Fruit fly (Drosophila melanogaster) whole organism, prepupa: ENCODE data around the gene CG10055.

ENCODE experiments used
- CG10669 ChIP-seq: fragments of 200-800 bp; sonication (Bioruptor generic); optimal IDR thresholded peaks from 3 replicates; lab custom pipeline; 2018; ENCODE audit warnings: missing biosample characterization, mild to moderate bottlenecking, missing genetic modification characterization, moderate library complexity
- CG11762 ChIP-seq: fragments of 200-800 bp; sonication (Bioruptor generic); optimal IDR thresholded peaks from 3 replicates; lab custom pipeline; 2016; ENCODE audit warnings: missing biosample characterization, missing genetic modification characterization; ENCODE audit not compliant: insufficient read depth
- CG1621 ChIP-seq: fragments of 200-800 bp; sonication (Bioruptor generic); optimal IDR thresholded peaks from 3 replicates; lab custom pipeline; 2018; ENCODE audit warnings: missing biosample characterization, mild to moderate bottlenecking, missing genetic modification characterization
- CG3919 ChIP-seq: fragments of 200-800 bp; sonication (Bioruptor generic); optimal IDR thresholded peaks from 3 replicates; lab custom pipeline; 2016; ENCODE audit warnings: missing biosample characterization, missing genetic modification characterization
- CG4318 ChIP-seq: fragments of 200-800 bp; sonication (Bioruptor generic); optimal IDR thresholded peaks from 3 replicates; lab custom pipeline; 2017; ENCODE audit warnings: missing biosample characterization, mild to moderate bottlenecking, missing genetic modification characterization
- CG6163 ChIP-seq: fragments of 200-800 bp; sonication (Bioruptor generic); IDR thresholded peaks from 3 replicates; pipeline ENCODE4 v1.3.6; 2022; ENCODE audit warnings: missing biosample characterization, missing genetic modification characterization
- CG6276 ChIP-seq: fragments of 200-800 bp; sonication (Bioruptor generic); optimal IDR thresholded peaks from 2 replicates; lab custom pipeline; 2017; ENCODE audit warnings: missing biosample characterization, mild to moderate bottlenecking, missing genetic modification characterization
- CG6792 ChIP-seq: fragments of 200-800 bp; sonication (Bioruptor generic); optimal IDR thresholded peaks from 3 replicates; lab custom pipeline; 2016; ENCODE audit warnings: missing biosample characterization, missing genetic modification characterization
- CG6808 ChIP-seq: fragments of 200-800 bp; sonication (Bioruptor generic); optimal IDR thresholded peaks from 3 replicates; lab custom pipeline; 2017; ENCODE audit warnings: missing biosample characterization, missing genetic modification characterization, mild to moderate bottlenecking, moderate library complexity, missing genetic modification reagents
- CG7368 ChIP-seq: fragments of 200-800 bp; sonication (Bioruptor generic); optimal IDR thresholded peaks from 3 replicates; lab custom pipeline; 2016; ENCODE audit warnings: missing biosample characterization, missing genetic modification characterization
- CG8632 ChIP-seq: fragments of 200-800 bp; sonication (Bioruptor generic); optimal IDR thresholded peaks from 3 replicates; lab custom pipeline; 2016; ENCODE audit warnings: missing biosample characterization, missing genetic modification characterization
- Eip75B ChIP-seq: fragments of 200-800 bp; sonication (Bioruptor generic); optimal IDR thresholded peaks from 3 replicates; lab custom pipeline; 2016; ENCODE audit warnings: missing biosample characterization, missing genetic modification characterization
- Eip78C ChIP-seq: fragments of 200-800 bp; sonication (Bioruptor generic); peaks from one replicate; lab custom pipeline; 2016; ENCODE audit warnings: missing biosample characterization, missing genetic modification characterization
- Ets21C ChIP-seq: fragments of 200-800 bp; sonication (Bioruptor generic); optimal IDR thresholded peaks from 3 replicates; lab custom pipeline; 2016; ENCODE audit warnings: missing biosample characterization, missing genetic modification characterization
- Ets96B ChIP-seq: fragments of 200-800 bp; optimal IDR thresholded peaks from 2 replicates; lab custom pipeline; 2019; ENCODE audit warnings: missing biosample characterization, mild to moderate bottlenecking, missing genetic modification characterization, moderate library complexity
- Hr4 ChIP-seq: fragments of 200-800 bp; sonication (Bioruptor generic); optimal IDR thresholded peaks from 3 replicates; lab custom pipeline; 2016; ENCODE audit warnings: missing biosample characterization, missing genetic modification characterization
- Lpt ChIP-seq: fragments of 200-800 bp; sonication (Bioruptor generic); optimal IDR thresholded peaks from 3 replicates; lab custom pipeline; 2016; ENCODE audit warnings: missing biosample characterization, missing genetic modification characterization
- OdsH ChIP-seq: fragments of 200-800 bp; sonication (Bioruptor generic); optimal IDR thresholded peaks from 3 replicates; lab custom pipeline; 2016; ENCODE audit warnings: missing biosample characterization, missing genetic modification characterization
- Sox102F ChIP-seq: fragments of 200-800 bp; sonication (Bioruptor generic); optimal IDR thresholded peaks from 2 replicates; lab custom pipeline; 2016; ENCODE audit warnings: missing biosample characterization, mild to moderate bottlenecking, missing genetic modification characterization
- Sox15 ChIP-seq: fragments of 200-800 bp; sonication (Bioruptor generic); optimal IDR thresholded peaks from 3 replicates; lab custom pipeline; 2016; ENCODE audit warnings: missing biosample characterization, missing genetic modification characterization
- achi ChIP-seq: fragments of 200-800 bp; sonication (Bioruptor generic); optimal IDR thresholded peaks from 3 replicates; lab custom pipeline; 2016; ENCODE audit warnings: missing biosample characterization, missing genetic modification characterization
- acj6 ChIP-seq: fragments of 200-800 bp; sonication (Bioruptor generic); optimal IDR thresholded peaks from 3 replicates; lab custom pipeline; 2016; ENCODE audit warnings: missing biosample characterization, missing genetic modification characterization
- cyc ChIP-seq: fragments of 200-800 bp; sonication (Bioruptor generic); optimal IDR thresholded peaks from 3 replicates; lab custom pipeline; 2016; ENCODE audit warnings: missing biosample characterization, missing genetic modification characterization
- eg ChIP-seq: fragments of 200-800 bp; sonication (Bioruptor generic); IDR thresholded peaks from 3 replicates; pipeline ENCODE4 v1.3.6; 2022; ENCODE audit warnings: missing biosample characterization, missing genetic modification characterization
- fd59A ChIP-seq: fragments of 200-800 bp; sonication (Bioruptor generic); optimal IDR thresholded peaks from 2 replicates; lab custom pipeline; 2017; ENCODE audit warnings: missing biosample characterization, mild to moderate bottlenecking, missing genetic modification characterization, missing genetic modification reagents
- fkh ChIP-seq: fragments of 200-800 bp; sonication (Bioruptor generic); optimal IDR thresholded peaks from 3 replicates; lab custom pipeline; 2017; ENCODE audit warnings: missing biosample characterization, mild to moderate bottlenecking, missing genetic modification characterization, moderate library complexity
- lz ChIP-seq: fragments of 200-800 bp; sonication (Bioruptor generic); optimal IDR thresholded peaks from 3 replicates; lab custom pipeline; 2016; ENCODE audit warnings: missing biosample characterization, missing genetic modification characterization
- spab ChIP-seq: fragments of 200-800 bp; sonication (Bioruptor generic); optimal IDR thresholded peaks from 2 replicates; lab custom pipeline; 2017; ENCODE audit warnings: missing biosample characterization, mild to moderate bottlenecking, missing genetic modification characterization, missing genetic modification reagents
- ss ChIP-seq, 2 experiments: fragments of 200-800 bp; sonication (Bioruptor generic); optimal IDR thresholded peaks; 2 replicates in 1 of 2; 3 replicates in 1 of 2; lab custom pipeline; 2017 to 2018; ENCODE audit warnings: mild to moderate bottlenecking in 2 of 2, missing biosample characterization in 2 of 2, missing genetic modification characterization in 2 of 2, moderate library complexity in 1 of 2
- svp ChIP-seq: fragments of 200-800 bp; sonication (Bioruptor generic); peaks from one replicate; lab custom pipeline; 2016; ENCODE audit warnings: missing biosample characterization, missing genetic modification characterization
- topi ChIP-seq: fragments of 200-800 bp; sonication (Bioruptor generic); optimal IDR thresholded peaks from 3 replicates; lab custom pipeline; 2016; ENCODE audit warnings: missing biosample characterization, missing genetic modification characterization
- vri ChIP-seq: fragments of 200-800 bp; sonication (Bioruptor generic); optimal IDR thresholded peaks from 3 replicates; lab custom pipeline; 2016; ENCODE audit warnings: missing biosample characterization, mild to moderate bottlenecking, missing genetic modification characterization

CG10055 gene

dm6 chr3R:7216924-7217529 is 30.6 kb upstream of the CG10055 start, which contains the start of gene CG14606:
TSS of gene CG14606 (minus strand) at chr3R:7217083.
- TF ChIP-seq Sox102F = no peak
- TF ChIP-seq vri (GFP tag; lab: Kevin White, UChicago) = peak; percentile 12
- no peak for TF ChIP-seq Ets96B (tag; lab: Kevin White, UChicago)
- 0 out of 3 replicates have a peak, but pooled peaks have one; percentile 7 for TF ChIP-seq eg (GFP tag; lab: Robert Waterston, UW)
- peak; percentile 56 for TF ChIP-seq fkh (GFP tag; lab: Kevin White, UChicago)

dm6 chr3R:7208331-7208730 is 21.9 kb upstream of the CG10055 start, which contains the start of gene CG1288:
TSS of gene CG1288 (minus strand) at chr3R:7208431.
- TF ChIP-seq ss (GFP tag; optimal IDR thresholded peaks at IDR 0.05; lab: Kevin White, UChicago) (no peak), CG8632 (GFP tag; lab: Kevin White, UChicago) (no peak), CG6276 (no peak), vri (GFP tag; lab: Kevin White, UChicago) (no peak), acj6 (no peak), CG4318 (GFP tag; lab: Kevin White, UChicago) (no peak), Sox102F (no peak), CG6163 (GFP tag; lab: Robert Waterston, UW) (no peak), cyc (GFP tag; lab: Kevin White, UChicago) (no peak)

- TF ChIP-seq Eip75B (no peak), Ets21C (GFP tag; lab: Kevin White, UChicago) (no peak), spab (GFP tag; lab: Kevin White, UChicago) (no peak), Ets96B (tag; lab: Kevin White, UChicago) (no peak), Sox15 (GFP tag; lab: Kevin White, UChicago) (no peak), fd59A (no peak), lz (GFP tag; lab: Kevin White, UChicago) (no peak), CG7368 (GFP tag; lab: Kevin White, UChicago) (no peak), CG11762 (no peak)
Measured at dm6 chr3R:7200670-7201069, 14.2 kb upstream of the CG10055 start, which contains the start of gene CG14609. TSS of gene CG14609 (plus strand) at chr3R:7200970.

- TF ChIP-seq CG6808 (GFP tag; lab: Kevin White, UChicago) = no peak
- TF ChIP-seq spab (GFP tag; lab: Kevin White, UChicago) = no peak
- TF ChIP-seq CG6792 (GFP tag; lab: Kevin White, UChicago) = no peak
- TF ChIP-seq CG3919 (GFP tag; lab: Kevin White, UChicago) = no peak
- no peak for TF ChIP-seq OdsH (GFP tag; lab: Kevin White, UChicago)
- TF ChIP-seq Lpt (GFP tag; lab: Kevin White, UChicago) = no peak
- TF ChIP-seq CG11762 = no peak
- no peak for TF ChIP-seq Ets96B (tag; lab: Kevin White, UChicago)
- no peak for TF ChIP-seq CG7368 (GFP tag; lab: Kevin White, UChicago)
- TF ChIP-seq achi = no peak
- no peak for TF ChIP-seq eg (GFP tag; lab: Robert Waterston, UW)
- TF ChIP-seq CG1621 (tag; lab: Kevin White, UChicago) = no peak
- no peak for TF ChIP-seq Hr4 (GFP tag; lab: Kevin White, UChicago)
- no peak for TF ChIP-seq Eip78C (GFP tag; lab: Kevin White, UChicago)
- TF ChIP-seq CG4318 (GFP tag; lab: Kevin White, UChicago) = no peak
Measured at dm6 chr3R:7199849-7200248, 13.4 kb upstream of the CG10055 start.

dm6 chr3R:7188697-7189096 is 2.2 kb upstream of the CG10055 start:
- TF ChIP-seq achi (no peak), topi (GFP tag; lab: Kevin White, UChicago) (peak; percentile 6), svp (GFP tag; lab: Kevin White, UChicago) (peak; percentile 67), CG10669 (GFP tag; lab: Kevin White, UChicago) (no peak)
